Worm (Caenorhabditis elegans): ENCODE measurements around the gene C24B9.3.

DNA sequence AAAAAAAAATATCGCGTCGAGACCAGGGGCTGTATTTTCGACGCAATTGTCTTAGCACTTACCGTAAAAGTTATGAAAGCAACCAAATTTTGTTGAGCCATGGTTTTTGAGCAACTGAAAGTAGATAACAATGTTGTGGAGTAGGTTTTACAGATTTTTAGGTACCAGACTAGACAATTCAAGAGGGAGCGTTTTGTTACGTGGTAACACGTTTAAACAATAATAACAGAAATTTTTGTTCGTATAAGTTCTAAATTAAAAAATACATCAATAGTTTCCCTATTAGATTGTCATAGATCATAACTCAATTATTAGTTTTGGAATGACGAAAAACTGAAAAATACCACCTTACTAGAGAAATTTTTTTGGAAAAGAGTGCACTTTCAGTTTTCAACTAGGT lies 38.6 kb upstream of the C24B9.3 start, which contains the start of gene srx-24:
- TF ChIP-seq nhr-77 (tag; optimal IDR thresholded peaks at IDR 0.05) (no peak), unc-39 (tag; optimal IDR thresholded peaks at IDR 0.05) (no peak), unc-62 (GFP tag; optimal IDR thresholded peaks at IDR 0.05) (no peak), lin-39 (tag; optimal IDR thresholded peaks at IDR 0.05) (no peak), elt-3 (tag; optimal IDR thresholded peaks at IDR 0.05) (no peak), R02D3.7 (tag; optimal IDR thresholded peaks at IDR 0.05) (no peak), zag-1 (tag; optimal IDR thresholded peaks at IDR 0.05) (no peak), ztf-4 (tag; optimal IDR thresholded peaks at IDR 0.05) (no peak), eor-1 (tag; optimal IDR thresholded peaks at IDR 0.05) (no peak), jun-1 (tag; optimal IDR thresholded peaks at IDR 0.05) (no peak), egl-27 (tag; optimal IDR thresholded peaks at IDR 0.05) (no peak)
